Worm (Caenorhabditis elegans): ENCODE data around the gene abu-10.

DNA sequence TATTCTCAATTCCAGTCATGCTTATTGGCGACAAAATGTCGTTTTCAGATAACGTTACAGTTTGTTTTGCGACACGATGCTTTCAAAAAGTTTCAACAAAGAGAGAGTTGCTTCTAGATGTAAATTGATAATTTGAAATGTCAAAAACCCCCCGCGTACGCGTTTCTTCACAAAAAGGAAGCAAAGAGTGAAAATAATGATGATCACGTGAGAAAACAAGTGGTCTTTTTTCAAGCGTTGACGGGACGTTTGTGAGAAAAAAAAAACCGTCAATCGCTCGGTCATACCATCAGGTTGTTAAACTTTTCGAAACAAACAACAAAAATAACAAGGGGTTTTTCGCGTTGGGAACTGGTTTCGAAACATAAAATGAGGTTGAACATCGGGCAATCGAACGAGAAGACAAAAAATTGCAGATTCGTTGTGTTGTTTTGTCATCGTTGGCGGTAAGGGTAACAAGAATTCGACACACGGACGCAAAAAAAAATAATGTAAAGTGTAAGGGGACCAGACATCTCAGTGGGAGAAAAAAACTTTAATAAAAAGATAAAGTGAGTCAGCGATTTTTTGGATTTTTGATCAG lies 34.2 kb downstream of the abu-10 start:
- TF ChIP-seq cebp-1 (GFP tag; IDR thresholded peaks at IDR 0.05) = 0 out of 2 replicates have a peak, but pooled peaks have one; percentile 14
- TF ChIP-seq cebp-1 (tag; optimal IDR thresholded peaks at IDR 0.05) = peak; percentile 81
- TF ChIP-seq pha-4 (tag; optimal IDR thresholded peaks at IDR 0.05) = peak; percentile 31
- TF ChIP-seq madf-10 (tag; optimal IDR thresholded peaks at IDR 0.05) = peak; percentile 49
- no peak for TF ChIP-seq efl-1 (GFP tag; optimal IDR thresholded peaks at IDR 0.05)
- TF ChIP-seq attf-3 (GFP tag; conservative IDR thresholded peaks at IDR 0.05) = no peak
- TF ChIP-seq B0019.2 (GFP tag; conservative IDR thresholded peaks at IDR 0.05) = no peak
- TF ChIP-seq ceh-100 (GFP tag; IDR thresholded peaks at IDR 0.05) = no peak
- TF ChIP-seq F10E7.11 (tag; optimal IDR thresholded peaks at IDR 0.05) = no peak
- TF ChIP-seq ama-1 (optimal IDR thresholded peaks at IDR 0.05) = no peak
- TF ChIP-seq ama-1 (GFP tag; optimal IDR thresholded peaks at IDR 0.05) = no peak
- TF ChIP-seq athp-1 (tag; optimal IDR thresholded peaks at IDR 0.05) = no peak
